Fruit fly (Drosophila melanogaster): ENCODE data around the gene pon.

Gene pon

dm6 chrX:4635856-4636486 is at the start of gene pon, which contains the start of gene Alms1a:
Gene pon (plus strand): TSS chrX:4636318.
Gene Alms1a (minus strand): TSS chrX:4636004.
- TF ChIP-seq phol (tag; optimal IDR thresholded peaks at IDR 0.05) = peak; percentile 79
- TF ChIP-seq emc (GFP tag; optimal IDR thresholded peaks at IDR 0.05) = no peak
- TF ChIP-seq CG13287 (GFP tag; IDR thresholded peaks at IDR 0.05; ENCODE audit: partially characterized antibody) = peak; percentile 88
- peak; percentile 94 for TF ChIP-seq bbx (GFP tag; IDR thresholded peaks at IDR 0.05; ENCODE audit: partially characterized antibody)
- no peak for TF ChIP-seq CG10209 (GFP tag; optimal IDR thresholded peaks at IDR 0.05)
- peak; percentile 94 for TF ChIP-seq CG6791 (GFP tag; IDR thresholded peaks at IDR 0.05; ENCODE audit: partially characterized antibody)
- TF ChIP-seq YL-1 (GFP tag; optimal IDR thresholded peaks at IDR 0.05) = peak; percentile 11
- TF ChIP-seq Doc3 (GFP tag; IDR thresholded peaks at IDR 0.05; ENCODE audit: partially characterized antibody) = peak; percentile 71; the same call in 2 of the 3 replicates
- peak; percentile 66 for TF ChIP-seq hbn (GFP tag; IDR thresholded peaks at IDR 0.05; ENCODE audit: partially characterized antibody)
- no peak for TF ChIP-seq da (GFP tag; optimal IDR thresholded peaks at IDR 0.05)
- peak; percentile 100 for TF ChIP-seq HLH4C (GFP tag; IDR thresholded peaks at IDR 0.05; ENCODE audit: partially characterized antibody)
- TF ChIP-seq nau (GFP tag; optimal IDR thresholded peaks at IDR 0.05) = no peak
- TF ChIP-seq trem (tag; optimal IDR thresholded peaks at IDR 0.05) = peak; percentile 17
- TF ChIP-seq ato (GFP tag; IDR thresholded peaks at IDR 0.05; ENCODE audit: partially characterized antibody) = peak; percentile 90
- no peak for TF ChIP-seq CG12219 (GFP tag; optimal IDR thresholded peaks at IDR 0.05)
- TF ChIP-seq vnd (GFP tag; IDR thresholded peaks at IDR 0.05; ENCODE audit: partially characterized antibody) = peak; percentile 88
- peak; percentile 94 for TF ChIP-seq hb (GFP tag; IDR thresholded peaks at IDR 0.05; ENCODE audit: partially characterized antibody)
- peak; percentile 35 for TF ChIP-seq CG2116 (GFP tag; optimal IDR thresholded peaks at IDR 0.05)
- TF ChIP-seq inv (GFP tag; IDR thresholded peaks at IDR 0.05; ENCODE audit: partially characterized antibody) = peak; percentile 60
- peak; percentile 71 for TF ChIP-seq Dp (GFP tag; optimal IDR thresholded peaks at IDR 0.05)
- no peak for TF ChIP-seq CG9932 (GFP tag; IDR thresholded peaks at IDR 0.05)
- peak; percentile 96 for TF ChIP-seq CG7963 (GFP tag; IDR thresholded peaks at IDR 0.05; ENCODE audit: partially characterized antibody)
- TF ChIP-seq Dref (GFP tag; IDR thresholded peaks at IDR 0.05) = peak; percentile 71
- TF ChIP-seq Opbp (GFP tag; IDR thresholded peaks at IDR 0.05; ENCODE audit: partially characterized antibody) = peak; percentile 83; the same call in 2 of the 3 replicates
- peak; percentile 82 for TF ChIP-seq CG16813 (GFP tag; IDR thresholded peaks at IDR 0.05; ENCODE audit: partially characterized antibody)
- peak; percentile 97 for TF ChIP-seq nerfin-2 (GFP tag; IDR thresholded peaks at IDR 0.05; ENCODE audit: partially characterized antibody)
- peak; percentile 15 for TF ChIP-seq pzg (GFP tag; optimal IDR thresholded peaks at IDR 0.05)
- no peak for TF ChIP-seq CG7928 (GFP tag; optimal IDR thresholded peaks at IDR 0.05)
- no peak for TF ChIP-seq Fer1 (GFP tag; optimal IDR thresholded peaks at IDR 0.05)
- TF ChIP-seq CG2129 (GFP tag; IDR thresholded peaks at IDR 0.05; ENCODE audit: partially characterized antibody) = peak; percentile 38; the same call in 1 of the 2 replicates
- TF ChIP-seq trh (GFP tag; optimal IDR thresholded peaks at IDR 0.05) = no peak
- TF ChIP-seq mld (GFP tag; IDR thresholded peaks at IDR 0.05; ENCODE audit: partially characterized antibody) = peak; percentile 90
- no peak for TF ChIP-seq otp (GFP tag; IDR thresholded peaks at IDR 0.05)
- TF ChIP-seq zen2 (GFP tag; IDR thresholded peaks at IDR 0.05; ENCODE audit: partially characterized antibody) = peak; percentile 89
- no peak for TF ChIP-seq dan (GFP tag; IDR thresholded peaks at IDR 0.05)
- peak; percentile 94 for TF ChIP-seq CG15514 (GFP tag; optimal IDR thresholded peaks at IDR 0.05)
- TF ChIP-seq E2f2 (GFP tag; IDR thresholded peaks at IDR 0.05) = peak; percentile 76
- peak; percentile 51; the same call in 1 of the 3 replicates for TF ChIP-seq knrl (GFP tag; IDR thresholded peaks at IDR 0.05; ENCODE audit: partially characterized antibody)
- peak; percentile 25 for TF ChIP-seq CG2712 (tag; optimal IDR thresholded peaks at IDR 0.05)
- no peak for TF ChIP-seq CG18262 (tag; optimal IDR thresholded peaks at IDR 0.05)
- TF ChIP-seq Bgb (GFP tag; IDR thresholded peaks at IDR 0.05; ENCODE audit: partially characterized antibody) = peak; percentile 83
- peak; percentile 33 for TF ChIP-seq Nf-YC (tag; optimal IDR thresholded peaks at IDR 0.05)
- peak; percentile 23 for TF ChIP-seq Med (GFP tag)
- TF ChIP-seq row (GFP tag; IDR thresholded peaks at IDR 0.05) = no peak
- peak; percentile 37 for TF ChIP-seq CG14710 (tag; optimal IDR thresholded peaks at IDR 0.05)
- peak; percentile 86; the same call in 2 of the 4 replicates for TF ChIP-seq chinmo (GFP tag; IDR thresholded peaks at IDR 0.05; ENCODE audit: partially characterized antibody)

Measured in whole organism, embryonic.